Worm (Caenorhabditis elegans) whole organism, mixed stage, embryonic: ENCODE results near the gene rgs-7.
A peak's percentile ranks its signal among the peaks of the same experiment; 100 is the strongest.

ENCODE experiments used
- M03D4.4 ChIP-seq: sonication (generic microtip); optimal IDR thresholded peaks from 2 replicates; lab custom pipeline; 2017; ENCODE audit warnings: mild to moderate bottlenecking, missing genetic modification characterization, missing compliant biosample characterization
- bed-3 ChIP-seq: fragments of 200-800 bp; sonication (Bioruptor generic); optimal IDR thresholded peaks from 3 replicates; lab custom pipeline; 2018; ENCODE audit warnings: mild to moderate bottlenecking, missing genetic modification characterization, moderate library complexity, missing compliant biosample characterization
- blmp-1 ChIP-seq: fragments of 150-350 bp; optimal IDR thresholded peaks from 2 replicates; lab custom pipeline; 2014; ENCODE audit warnings: missing biosample characterization, missing genetic modification characterization
- ceh-39 ChIP-seq: fragments of 150-350 bp; optimal IDR thresholded peaks from 2 replicates; lab custom pipeline; 2014; ENCODE audit warnings: missing biosample characterization, missing genetic modification characterization
- ceh-43 ChIP-seq: fragments of 200-800 bp; sonication (Bioruptor generic); optimal IDR thresholded peaks from 2 replicates; lab custom pipeline; 2018; ENCODE audit warnings: mild to moderate bottlenecking, missing genetic modification characterization, moderate library complexity, missing compliant biosample characterization
- ceh-83 ChIP-seq: fragments of 200-800 bp; sonication (Bioruptor generic); optimal IDR thresholded peaks from 2 replicates; lab custom pipeline; 2018; ENCODE audit warnings: mild to moderate bottlenecking, missing genetic modification characterization, missing compliant biosample characterization
- ces-1 ChIP-seq: fragments of 150-350 bp; optimal IDR thresholded peaks from 2 replicates; lab custom pipeline; 2014; ENCODE audit warnings: missing biosample characterization, missing genetic modification reagents, missing genetic modification characterization
- cnd-1 ChIP-seq: fragments of 200-800 bp; sonication (Bioruptor generic); optimal IDR thresholded peaks from 2 replicates; lab custom pipeline; 2018; ENCODE audit warnings: mild to moderate bottlenecking, missing genetic modification characterization, missing compliant biosample characterization
- drap-1 ChIP-seq: fragments of 200-800 bp; sonication (Bioruptor generic); optimal IDR thresholded peaks from 3 replicates; lab custom pipeline; 2018; ENCODE audit warnings: mild to moderate bottlenecking, missing genetic modification characterization, missing compliant biosample characterization
- elt-1 ChIP-seq: sonication (generic microtip); optimal IDR thresholded peaks from 2 replicates; lab custom pipeline; 2017; ENCODE audit warnings: missing genetic modification characterization, mild to moderate bottlenecking, missing compliant biosample characterization, antibody characterized with exemption, moderate library complexity, borderline replicate concordance; ENCODE audit not compliant: insufficient read depth
- elt-3 ChIP-seq: fragments of 150-350 bp; optimal IDR thresholded peaks from 2 replicates; lab custom pipeline; 2014; ENCODE audit warnings: missing biosample characterization, missing genetic modification characterization
- flh-1 ChIP-seq: fragments of 200-800 bp; sonication (Bioruptor generic); optimal IDR thresholded peaks from 2 replicates; lab custom pipeline; 2018; ENCODE audit warnings: mild to moderate bottlenecking, missing genetic modification characterization, moderate library complexity, missing compliant biosample characterization
- ham-2 ChIP-seq: fragments of 200-800 bp; sonication (Bioruptor generic); optimal IDR thresholded peaks from 2 replicates; lab custom pipeline; 2018; ENCODE audit warnings: mild to moderate bottlenecking, missing genetic modification characterization, missing compliant biosample characterization
- hlh-1 ChIP-seq: fragments of 150-350 bp; optimal IDR thresholded peaks from 2 replicates; lab custom pipeline; 2014; ENCODE audit warnings: missing biosample characterization, missing genetic modification reagents, missing genetic modification characterization
- lin-13 ChIP-seq: fragments of 150-350 bp; optimal IDR thresholded peaks from 2 replicates; lab custom pipeline; 2014; ENCODE audit warnings: missing biosample characterization, missing genetic modification characterization
- lin-32 ChIP-seq: fragments of 200-800 bp; sonication (Bioruptor generic); optimal IDR thresholded peaks from 2 replicates; lab custom pipeline; 2018; ENCODE audit warnings: mild to moderate bottlenecking, missing genetic modification characterization, missing compliant biosample characterization
- lsy-2 ChIP-seq: fragments of 150-350 bp; optimal IDR thresholded peaks from 2 replicates; lab custom pipeline; 2014; ENCODE audit warnings: missing biosample characterization, missing genetic modification characterization
- mab-5 ChIP-seq: fragments of 150-350 bp; optimal IDR thresholded peaks from 2 replicates; lab custom pipeline; 2014; ENCODE audit warnings: missing biosample characterization, missing genetic modification characterization
- mep-1 ChIP-seq: fragments of 150-350 bp; optimal IDR thresholded peaks from 2 replicates; lab custom pipeline; 2017; ENCODE audit warnings: missing biosample characterization, missing genetic modification reagents, missing genetic modification characterization, inconsistent platforms
- mls-2 ChIP-seq: sonication (generic microtip); optimal IDR thresholded peaks from 2 replicates; lab custom pipeline; 2016; ENCODE audit warnings: mild to moderate bottlenecking, missing genetic modification characterization, moderate library complexity, missing compliant biosample characterization
- nhr-12 ChIP-seq: fragments of 150-350 bp; optimal IDR thresholded peaks from 2 replicates; lab custom pipeline; 2014; ENCODE audit warnings: missing biosample characterization, missing genetic modification characterization
- nhr-2 ChIP-seq: fragments of 150-350 bp; optimal IDR thresholded peaks from 2 replicates; lab custom pipeline; 2014; ENCODE audit warnings: missing biosample characterization, missing genetic modification characterization
- nhr-237 ChIP-seq: fragments of 150-350 bp; optimal IDR thresholded peaks from 2 replicates; lab custom pipeline; 2014; ENCODE audit warnings: missing biosample characterization, missing genetic modification characterization
- nhr-76 ChIP-seq: sonication (generic microtip); optimal IDR thresholded peaks from 2 replicates; lab custom pipeline; 2017; ENCODE audit warnings: missing biosample characterization, missing genetic modification characterization
- pha-4 ChIP-seq: fragments of 150-350 bp; optimal IDR thresholded peaks from 2 replicates; lab custom pipeline; 2018; ENCODE audit warnings: missing biosample characterization, missing genetic modification reagents, missing genetic modification characterization
- snpc-4 ChIP-seq: fragments of 150-350 bp; optimal IDR thresholded peaks from 2 replicates; lab custom pipeline; 2014; ENCODE audit warnings: missing biosample characterization, missing genetic modification characterization
- sptf-1 ChIP-seq: sonication (generic microtip); optimal IDR thresholded peaks from 2 replicates; lab custom pipeline; 2017; ENCODE audit warnings: mild to moderate bottlenecking, missing genetic modification characterization, moderate library complexity, missing compliant biosample characterization
- tbx-8 ChIP-seq: fragments of 200-800 bp; sonication (Bioruptor generic); optimal IDR thresholded peaks from 2 replicates; lab custom pipeline; 2018; ENCODE audit warnings: mild to moderate bottlenecking, missing genetic modification characterization, moderate library complexity, missing compliant biosample characterization
- unc-120 ChIP-seq: sonication (generic microtip); optimal IDR thresholded peaks from 2 replicates; lab custom pipeline; 2017; ENCODE audit warnings: missing genetic modification characterization, missing compliant biosample characterization; ENCODE audit not compliant: poor library complexity, severe bottlenecking
- unc-39 ChIP-seq: fragments of 150-350 bp; optimal IDR thresholded peaks from 2 replicates; lab custom pipeline; 2014; ENCODE audit warnings: missing biosample characterization, missing genetic modification characterization
- unc-62 ChIP-seq: fragments of 150-350 bp; optimal IDR thresholded peaks from 2 replicates; lab custom pipeline; 2014; ENCODE audit warnings: missing biosample characterization, missing genetic modification reagents, missing genetic modification characterization
- zip-8 ChIP-seq: fragments of 150-350 bp; optimal IDR thresholded peaks from 2 replicates; lab custom pipeline; 2014; ENCODE audit warnings: missing biosample characterization, missing genetic modification characterization
- ztf-11 ChIP-seq: fragments of 150-350 bp; optimal IDR thresholded peaks from 2 replicates; lab custom pipeline; 2014; ENCODE audit warnings: missing biosample characterization, missing genetic modification characterization

The rgs-7 gene

DNA sequence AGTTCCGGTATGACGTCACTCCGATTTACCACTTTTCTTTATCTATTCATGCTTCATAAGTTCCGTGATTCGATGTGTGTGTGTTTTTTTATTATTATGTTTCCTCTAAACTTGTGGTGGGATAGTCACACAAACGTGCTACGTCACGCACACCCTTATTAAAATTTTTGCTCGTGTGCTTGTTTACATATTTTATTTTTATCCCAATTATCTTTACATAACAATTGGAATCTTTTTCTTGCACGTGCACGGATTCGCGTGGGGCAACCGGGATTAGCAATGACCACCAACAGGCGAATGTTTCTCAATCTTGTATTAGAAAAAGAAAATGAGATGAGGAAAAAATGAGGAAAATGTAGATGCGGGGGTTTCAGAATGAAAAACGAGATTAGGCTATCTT is 48.2 kb downstream of the rgs-7 start:
- TF ChIP-seq zip-8 = no peak
- no peak for TF ChIP-seq nhr-12 (tag; lab: Kevin White, UChicago)
- no peak for TF ChIP-seq unc-62 (GFP tag; lab: Kevin White, UChicago)
- TF ChIP-seq ztf-11 (tag; lab: Kevin White, UChicago) = no peak
- no peak for TF ChIP-seq ham-2 (GFP tag; lab: Kevin White, UChicago)
- TF ChIP-seq ceh-43 (GFP tag; lab: Kevin White, UChicago) = no peak
- no peak for TF ChIP-seq drap-1 (GFP tag; lab: Kevin White, UChicago)
- no peak for TF ChIP-seq lin-13
- no peak for TF ChIP-seq lsy-2
- no peak for TF ChIP-seq nhr-237
- no peak for TF ChIP-seq unc-120 (tag; lab: Kevin White, UChicago)
- no peak for TF ChIP-seq nhr-76 (tag; lab: Kevin White, UChicago)
- TF ChIP-seq snpc-4 = no peak
- TF ChIP-seq ceh-83 (GFP tag; lab: Kevin White, UChicago) = no peak
- TF ChIP-seq, all 35 proteins: peak for 0

DNA sequence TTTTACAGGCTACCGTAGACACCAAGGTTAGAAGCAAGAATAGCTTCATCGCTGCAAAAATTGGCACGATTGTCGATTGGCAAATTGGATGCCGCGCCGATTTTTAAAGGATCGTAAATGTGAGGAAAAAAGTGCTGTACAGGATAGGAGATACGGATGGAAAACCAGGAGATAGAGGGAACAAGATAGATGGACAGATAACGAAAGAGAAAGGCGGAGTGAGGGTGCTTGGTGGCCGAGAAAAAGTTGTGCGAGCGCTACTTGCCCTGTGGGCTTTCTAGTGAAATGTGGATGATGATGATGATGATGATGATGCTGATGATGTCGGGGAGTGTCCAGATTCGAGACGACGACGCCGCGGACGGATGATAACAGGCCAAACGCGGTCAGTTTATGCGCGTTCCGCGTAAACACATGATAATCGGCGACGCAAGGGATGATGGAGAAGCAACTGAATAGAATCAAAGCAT is 54.0 kb downstream of the rgs-7 start, which contains the start of gene T27A10.6:
Gene T27A10.6 (minus strand): TSS at position 51 of the 470 bp plus-strand sequence.
- TF ChIP-seq nhr-76 (tag; lab: Kevin White, UChicago) (no peak), flh-1 (no peak), mep-1 (tag; lab: Kevin White, UChicago) (no peak), lsy-2 (no peak), M03D4.4 (tag; lab: Kevin White, UChicago) (no peak), elt-1 (peak; percentile 85), zip-8 (no peak), lin-32 (GFP tag; lab: Kevin White, UChicago) (no peak), ceh-39 (tag; lab: Kevin White, UChicago) (no peak), nhr-12 (tag; lab: Kevin White, UChicago) (no peak), ceh-83 (GFP tag; lab: Kevin White, UChicago) (no peak), cnd-1 (tag; lab: Kevin White, UChicago) (no peak), mls-2 (no peak), blmp-1 (tag; lab: Kevin White, UChicago) (peak; percentile 77), tbx-8 (GFP tag; lab: Kevin White, UChicago) (no peak), unc-120 (tag; lab: Kevin White, UChicago) (no peak), unc-62 (GFP tag; lab: Kevin White, UChicago) (no peak), ztf-11 (tag; lab: Kevin White, UChicago) (no peak), ces-1 (GFP tag; lab: Kevin White, UChicago) (no peak), ham-2 (GFP tag; lab: Kevin White, UChicago) (peak; percentile 92), pha-4 (tag; lab: Kevin White, UChicago) (no peak), snpc-4 (no peak), drap-1 (GFP tag; lab: Kevin White, UChicago) (no peak), elt-3 (tag; lab: Kevin White, UChicago) (no peak), nhr-237 (no peak)
- TF ChIP-seq, all 35 proteins: peak for 3

DNA sequence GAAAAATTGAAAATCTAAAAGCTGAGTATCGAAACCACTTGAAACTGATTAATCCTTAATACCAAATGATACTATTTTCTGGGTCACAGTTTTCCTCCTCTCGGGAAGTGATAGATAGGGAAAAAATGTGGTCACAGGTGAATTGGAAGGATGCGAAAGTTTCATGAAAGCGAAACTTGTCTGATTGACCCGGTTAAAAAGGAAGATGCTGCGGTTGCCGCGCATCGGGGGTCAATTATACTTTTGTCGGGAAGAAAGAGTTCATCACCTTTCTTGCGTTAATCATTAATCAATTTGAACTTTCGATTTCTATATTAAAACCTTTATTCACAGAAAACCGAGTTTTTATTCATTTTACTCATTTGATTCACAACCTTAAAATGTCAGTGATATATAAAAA is 54.6 kb downstream of the rgs-7 start:
- peak; percentile 72 for TF ChIP-seq blmp-1 (tag; lab: Kevin White, UChicago)
- no peak for TF ChIP-seq mab-5 (tag; lab: Kevin White, UChicago)

DNA sequence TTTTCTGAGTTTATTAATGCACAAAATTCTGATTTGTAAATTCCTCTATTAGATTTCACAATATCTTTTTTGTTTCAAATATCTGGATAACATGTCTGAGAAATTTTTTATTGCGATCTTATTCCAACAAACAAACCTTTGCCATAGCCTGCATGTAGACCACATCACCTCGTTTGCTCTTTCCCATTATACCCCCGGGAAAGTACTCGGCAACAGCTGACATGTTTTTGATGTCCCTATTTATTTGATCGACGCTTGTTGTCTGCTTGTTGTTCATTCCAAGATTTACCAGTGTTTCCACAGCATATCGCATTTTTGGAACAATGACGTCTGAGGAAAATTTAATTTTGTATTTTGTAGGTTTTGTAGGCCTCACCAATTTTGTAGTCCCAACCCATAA is 57.5 kb downstream of the rgs-7 start:
- no peak for TF ChIP-seq M03D4.4 (tag; lab: Kevin White, UChicago)
- TF ChIP-seq elt-3 (tag; lab: Kevin White, UChicago) = no peak
- no peak for TF ChIP-seq nhr-2
- peak; percentile 80 for TF ChIP-seq hlh-1
- peak; percentile 1 for TF ChIP-seq unc-62 (GFP tag; lab: Kevin White, UChicago)
- TF ChIP-seq unc-120 (tag; lab: Kevin White, UChicago) = peak; percentile 8
- TF ChIP-seq, all 35 proteins: peak for 3

DNA sequence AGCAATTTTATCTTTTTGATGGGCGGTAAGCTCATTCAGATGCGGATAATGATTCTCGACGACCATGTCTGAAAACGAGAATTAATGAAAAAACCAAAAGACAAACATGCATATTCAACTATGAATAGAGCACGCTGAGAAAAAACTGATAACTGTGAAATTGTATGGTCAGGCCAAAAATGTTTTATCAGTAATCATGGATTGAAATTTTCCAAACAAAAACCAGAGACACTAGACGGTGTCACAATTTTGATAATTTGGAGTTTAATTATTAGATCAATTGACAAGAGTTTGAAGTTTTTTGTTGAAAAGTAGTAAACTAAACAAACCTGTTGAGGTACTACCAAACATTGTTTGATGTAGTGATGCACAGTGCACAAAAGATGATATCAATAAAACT is 58.0 kb downstream of the rgs-7 start, which contains the start of gene cgr-1:
Gene cgr-1 (minus strand): TSS at position 68 of the 400 bp plus-strand sequence.
- TF ChIP-seq nhr-2 (no peak), pha-4 (tag; lab: Kevin White, UChicago) (no peak), ceh-39 (tag; lab: Kevin White, UChicago) (no peak), unc-120 (tag; lab: Kevin White, UChicago) (no peak), drap-1 (GFP tag; lab: Kevin White, UChicago) (no peak), zip-8 (no peak), unc-39 (tag; lab: Kevin White, UChicago) (no peak), nhr-12 (tag; lab: Kevin White, UChicago) (no peak), hlh-1 (no peak), ztf-11 (tag; lab: Kevin White, UChicago) (no peak), blmp-1 (tag; lab: Kevin White, UChicago) (no peak), nhr-237 (no peak), unc-62 (GFP tag; lab: Kevin White, UChicago) (no peak), elt-1 (no peak), ces-1 (GFP tag; lab: Kevin White, UChicago) (no peak), ceh-83 (GFP tag; lab: Kevin White, UChicago) (no peak), sptf-1 (tag; lab: Kevin White, UChicago) (no peak), bed-3 (GFP tag; lab: Kevin White, UChicago) (no peak)
